Worm (Caenorhabditis elegans) whole organism, L1 larva: Measurements from ENCODE around the gene pals-18.

Source experiments
- aly-2 ChIP-seq: fragments of 150-350 bp; optimal IDR thresholded peaks from 2 replicates; lab custom pipeline; 2014; ENCODE audit warnings: missing biosample characterization, missing genetic modification characterization
- ama-1 ChIP-seq: fragments of 150-350 bp; optimal IDR thresholded peaks from 2 replicates; lab custom pipeline; 2014
- blmp-1 ChIP-seq: fragments of 150-350 bp; optimal IDR thresholded peaks from 2 replicates; lab custom pipeline; 2014; ENCODE audit warnings: missing biosample characterization, missing genetic modification characterization
- ceh-82 ChIP-seq, 3 experiments: fragments of 150-350 bp in 1 of 3; sonication (generic microtip) in 2 of 3; optimal IDR thresholded peaks; 2 replicates each; lab custom pipeline; 2014 to 2017; ENCODE audit warnings: missing biosample characterization in 3 of 3, missing genetic modification characterization in 3 of 3
- ces-1 ChIP-seq: fragments of 150-350 bp; optimal IDR thresholded peaks from 2 replicates; lab custom pipeline; 2014; ENCODE audit warnings: missing biosample characterization, missing genetic modification reagents, missing genetic modification characterization
- egl-27 ChIP-seq, 2 experiments: fragments of 150-350 bp in 1 of 2; sonication (generic microtip); optimal IDR thresholded peaks; 3 replicates each; lab custom pipeline; 2017 to 2018; ENCODE audit warnings: missing biosample characterization in 2 of 2, missing genetic modification characterization in 2 of 2, missing genetic modification reagents in 2 of 2
- fos-1 ChIP-seq: fragments of 150-350 bp; optimal IDR thresholded peaks from 2 replicates; lab custom pipeline; 2014; ENCODE audit warnings: missing biosample characterization, missing genetic modification characterization
- lin-39 ChIP-seq: fragments of 150-350 bp; optimal IDR thresholded peaks from 2 replicates; lab custom pipeline; 2014; ENCODE audit warnings: missing biosample characterization, missing genetic modification reagents, missing genetic modification characterization
- nhr-12 ChIP-seq: sonication (generic microtip); optimal IDR thresholded peaks from 2 replicates; lab custom pipeline; 2017; ENCODE audit warnings: missing biosample characterization, missing genetic modification characterization
- snpc-4 ChIP-seq: fragments of 150-350 bp; optimal IDR thresholded peaks from 2 replicates; lab custom pipeline; 2014; ENCODE audit warnings: missing biosample characterization, missing genetic modification characterization
- xbp-1 ChIP-seq: sonication (generic microtip); optimal IDR thresholded peaks from 2 replicates; lab custom pipeline; 2016; ENCODE audit warnings: missing genetic modification characterization, missing compliant biosample characterization

- TF ChIP-seq fos-1 (tag; lab: Kevin White, UChicago) (no peak), ces-1 (GFP tag; lab: Kevin White, UChicago) (no peak), lin-39 (no peak), nhr-12 (tag; lab: Kevin White, UChicago) (no peak), xbp-1 (tag; lab: Kevin White, UChicago) (no peak), ceh-82 (tag; optimal IDR thresholded peaks at IDR 0.05; lab: Kevin White, UChicago) (no peak), aly-2 (tag; lab: Kevin White, UChicago) (no peak), snpc-4 (tag; lab: Kevin White, UChicago) (no peak), blmp-1 (tag; lab: Kevin White, UChicago) (no peak), ama-1 (lab: Kevin White, UChicago) (no peak), egl-27 (tag; optimal IDR thresholded peaks at IDR 0.05; lab: Kevin White, UChicago) (no peak)
Observed at ce11 chrIII:1383483-1383882, 19.7 kb upstream of the pals-18 start.
